Fruit fly (Drosophila melanogaster) whole organism, wandering third instar larva: Measurements from ENCODE around the gene Bruce.
"Not testable (repeated sequence)": the region's sequence is repeated elsewhere in the genome, so short reads cannot be mapped to it uniquely, and the experiment has no call there.

Source experiments
- CG32264 ChIP-seq: fragments of 200-800 bp; sonication (Bioruptor generic); optimal IDR thresholded peaks from 2 replicates; lab custom pipeline; 2016; ENCODE audit warnings: missing biosample characterization, missing genetic modification characterization
- CG9705 ChIP-seq: fragments of 200-800 bp; sonication (Bioruptor generic); optimal IDR thresholded peaks from 2 replicates; lab custom pipeline; 2018; ENCODE audit warnings: missing biosample characterization, mild to moderate bottlenecking, missing genetic modification characterization
- Dfd ChIP-seq: fragments of >200 bp; optimal IDR thresholded peaks from 2 replicates; lab custom pipeline; 2017; ENCODE audit warnings: missing biosample characterization, missing genetic modification characterization

- not testable (repeated sequence) for TF ChIP-seq Dfd (GFP tag; lab: Kevin White, UChicago); CG32264 (GFP tag; lab: Kevin White, UChicago); CG9705
Measured at dm6 chr3R:10340649-10341048, 9.5 kb upstream of the Bruce start, which contains the start of gene CG18545.
